Fruit fly (Drosophila melanogaster) whole organism, embryonic: ENCODE data around the gene CG32195.
A peak's percentile ranks its signal among the peaks of the same experiment; 100 is the strongest.

Experiments
- Blimp-1 ChIP-seq: fragments of 200-800 bp; sonication (Bioruptor generic); optimal IDR thresholded peaks from 3 replicates; lab custom pipeline; 2018; ENCODE audit warnings: missing biosample characterization, missing genetic modification characterization, mild to moderate bottlenecking, moderate library complexity, missing genetic modification reagents
- BtbVII ChIP-seq: fragments of 200-800 bp; sonication (Bioruptor generic); optimal IDR thresholded peaks from 3 replicates; lab custom pipeline; 2017; ENCODE audit warnings: missing biosample characterization, mild to moderate bottlenecking, missing genetic modification characterization
- CG10366 ChIP-seq: fragments of 200-800 bp; sonication (Bioruptor generic); IDR thresholded peaks from 2 replicates; pipeline ENCODE4 v1.3.6; 2022; ENCODE audit warnings: missing biosample characterization, missing genetic modification characterization
- CG10543 ChIP-seq: fragments of 200-800 bp; sonication (Bioruptor generic); optimal IDR thresholded peaks from 3 replicates; lab custom pipeline; 2017; ENCODE audit warnings: missing biosample characterization, mild to moderate bottlenecking, missing genetic modification characterization, moderate library complexity
- CG11398 ChIP-seq: fragments of 200-800 bp; sonication (Bioruptor generic); optimal IDR thresholded peaks from 2 replicates; lab custom pipeline; 2016; ENCODE audit warnings: missing biosample characterization, missing genetic modification characterization
- CG12071 ChIP-seq: fragments of 200-800 bp; sonication (Bioruptor generic); optimal IDR thresholded peaks from 3 replicates; lab custom pipeline; 2018; ENCODE audit warnings: missing biosample characterization, mild to moderate bottlenecking, missing genetic modification characterization
- CG12391 ChIP-seq: fragments of 200-800 bp; sonication (Bioruptor generic); optimal IDR thresholded peaks from 3 replicates; lab custom pipeline; 2018; ENCODE audit warnings: missing biosample characterization, mild to moderate bottlenecking, missing genetic modification characterization, moderate library complexity
- CG13775 ChIP-seq: fragments of 200-800 bp; sonication (Bioruptor generic); optimal IDR thresholded peaks from 3 replicates; lab custom pipeline; 2017; ENCODE audit warnings: missing biosample characterization, mild to moderate bottlenecking, missing genetic modification characterization
- CG15269 ChIP-seq: fragments of 200-800 bp; sonication (Bioruptor generic); optimal IDR thresholded peaks from 2 replicates; lab custom pipeline; 2018; ENCODE audit warnings: missing biosample characterization, mild to moderate bottlenecking, missing genetic modification characterization, moderate library complexity
- CG1602 ChIP-seq: fragments of 200-800 bp; sonication (Bioruptor generic); optimal IDR thresholded peaks from 3 replicates; lab custom pipeline; 2016; ENCODE audit warnings: missing biosample characterization, missing genetic modification characterization
- CG1603 ChIP-seq: fragments of 200-800 bp; sonication (Bioruptor generic); optimal IDR thresholded peaks from 2 replicates; lab custom pipeline; 2019; ENCODE audit warnings: missing biosample characterization, mild to moderate bottlenecking, missing genetic modification characterization, moderate library complexity
- CG17361 ChIP-seq: fragments of 200-800 bp; sonication (Bioruptor generic); IDR thresholded peaks from 3 replicates; pipeline ENCODE4 v1.3.6; 2022; ENCODE audit warnings: missing biosample characterization, missing genetic modification characterization
- CG17612 ChIP-seq: fragments of 200-800 bp; sonication (Bioruptor generic); IDR thresholded peaks from 2 replicates; pipeline ENCODE4 v1.3.6; 2022; ENCODE audit warnings: missing biosample characterization, missing genetic modification characterization
- CG17829 ChIP-seq: fragments of 200-800 bp; optimal IDR thresholded peaks from 2 replicates; lab custom pipeline; 2019; ENCODE audit warnings: missing biosample characterization, mild to moderate bottlenecking, missing genetic modification characterization, moderate library complexity
- CG18619 ChIP-seq: fragments of 200-800 bp; sonication (Bioruptor generic); optimal IDR thresholded peaks from 3 replicates; lab custom pipeline; 2017; ENCODE audit warnings: missing biosample characterization, mild to moderate bottlenecking, missing genetic modification characterization
- CG2199 ChIP-seq: fragments of 200-800 bp; sonication (Bioruptor generic); IDR thresholded peaks from 3 replicates; pipeline ENCODE4 v1.3.6; 2022; ENCODE audit warnings: missing biosample characterization, missing genetic modification characterization
- CG2202 ChIP-seq: fragments of 200-800 bp; sonication (Bioruptor generic); optimal IDR thresholded peaks from 2 replicates; lab custom pipeline; 2018; ENCODE audit warnings: missing biosample characterization, mild to moderate bottlenecking, missing genetic modification characterization
- CG4617 ChIP-seq: fragments of 200-800 bp; sonication (Bioruptor generic); optimal IDR thresholded peaks from 3 replicates; lab custom pipeline; 2016; ENCODE audit warnings: missing biosample characterization, missing genetic modification characterization, borderline replicate concordance
- CG5180 ChIP-seq: fragments of 200-800 bp; sonication (Bioruptor generic); optimal IDR thresholded peaks from 3 replicates; lab custom pipeline; 2017; ENCODE audit warnings: missing biosample characterization, missing genetic modification characterization, mild to moderate bottlenecking, moderate library complexity, missing genetic modification reagents
- CG6689 ChIP-seq: fragments of 200-800 bp; sonication (Bioruptor generic); IDR thresholded peaks from 2 replicates; pipeline ENCODE4 v1.3.6; 2022; ENCODE audit warnings: missing biosample characterization, missing genetic modification characterization
- CG7928 ChIP-seq: fragments of 200-800 bp; sonication (Bioruptor generic); optimal IDR thresholded peaks from 2 replicates; lab custom pipeline; 2017; ENCODE audit warnings: missing biosample characterization, mild to moderate bottlenecking, missing genetic modification characterization
- Chrac-16 ChIP-seq: fragments of 200-800 bp; sonication (Bioruptor generic); optimal IDR thresholded peaks from 3 replicates; lab custom pipeline; 2016; ENCODE audit warnings: missing biosample characterization, missing genetic modification characterization
- CoRest ChIP-seq: fragments of 200-800 bp; sonication (Bioruptor generic); optimal IDR thresholded peaks from 3 replicates; lab custom pipeline; 2018; ENCODE audit warnings: missing biosample characterization, mild to moderate bottlenecking, missing genetic modification characterization, moderate library complexity
- D19A ChIP-seq: fragments of 200-800 bp; optimal IDR thresholded peaks from 3 replicates; lab custom pipeline; 2019; ENCODE audit warnings: missing biosample characterization, mild to moderate bottlenecking, missing genetic modification characterization, moderate library complexity
- Doc3 ChIP-seq: fragments of 200-800 bp; sonication (Bioruptor generic); IDR thresholded peaks from 3 replicates; pipeline ENCODE4 v1.3.6; 2022; ENCODE audit warnings: missing biosample characterization, missing genetic modification characterization; ENCODE audit not compliant: partially characterized antibody
- Dp ChIP-seq: fragments of 200-800 bp; sonication (Bioruptor generic); optimal IDR thresholded peaks from 2 replicates; lab custom pipeline; 2018; ENCODE audit warnings: missing biosample characterization, mild to moderate bottlenecking, missing genetic modification characterization, moderate library complexity
- Gsc ChIP-seq: fragments of 200-800 bp; sonication (Bioruptor generic); IDR thresholded peaks from 2 replicates; pipeline ENCODE4 v1.3.6; 2022; ENCODE audit warnings: missing biosample characterization, missing genetic modification characterization
- H15 ChIP-seq: fragments of 200-800 bp; sonication (Bioruptor generic); IDR thresholded peaks from 3 replicates; pipeline ENCODE4 v1.3.6; 2022; ENCODE audit warnings: missing biosample characterization, missing genetic modification characterization
- HmgD ChIP-seq: fragments of 200-800 bp; sonication (Bioruptor generic); optimal IDR thresholded peaks from 3 replicates; lab custom pipeline; 2016; ENCODE audit warnings: missing biosample characterization, missing genetic modification characterization
- Hsf ChIP-seq: fragments of 200-800 bp; sonication (Bioruptor generic); optimal IDR thresholded peaks from 3 replicates; lab custom pipeline; 2016; ENCODE audit warnings: missing biosample characterization, missing genetic modification characterization
- Kr ChIP-seq: fragments of 200-800 bp; sonication (Bioruptor generic); optimal IDR thresholded peaks from 2 replicates; lab custom pipeline; 2017; ENCODE audit warnings: missing biosample characterization, mild to moderate bottlenecking, missing genetic modification characterization
- Lim3 ChIP-seq: fragments of 200-800 bp; sonication (Bioruptor generic); IDR thresholded peaks from 2 replicates; pipeline ENCODE4 v1.3.6; 2022; ENCODE audit warnings: missing biosample characterization, missing genetic modification characterization
- Rx ChIP-seq: fragments of 200-800 bp; sonication (Bioruptor generic); IDR thresholded peaks from 2 replicates; pipeline ENCODE4 v1.3.6; 2022; ENCODE audit warnings: missing biosample characterization, missing genetic modification characterization
- Sox100B ChIP-seq: fragments of 200-800 bp; sonication (Bioruptor generic); optimal IDR thresholded peaks from 3 replicates; lab custom pipeline; 2018; ENCODE audit warnings: missing biosample characterization, mild to moderate bottlenecking, missing genetic modification characterization
- Xbp1 ChIP-seq: fragments of 200-800 bp; sonication (Bioruptor generic); optimal IDR thresholded peaks from 3 replicates; lab custom pipeline; 2016; ENCODE audit warnings: missing biosample characterization, mild to moderate bottlenecking, missing genetic modification characterization
- abd-A ChIP-seq: fragments of 200-800 bp; sonication (Bioruptor generic); optimal IDR thresholded peaks from 3 replicates; lab custom pipeline; 2019; ENCODE audit warnings: missing biosample characterization, mild to moderate bottlenecking, missing genetic modification characterization, moderate library complexity
- bbx ChIP-seq: fragments of 200-800 bp; sonication (Bioruptor generic); IDR thresholded peaks from 2 replicates; pipeline ENCODE4 v1.3.6; 2022; ENCODE audit warnings: missing biosample characterization, missing genetic modification characterization; ENCODE audit not compliant: partially characterized antibody
- btn ChIP-seq: fragments of 200-800 bp; sonication (Bioruptor generic); optimal IDR thresholded peaks from 2 replicates; lab custom pipeline; 2016; ENCODE audit warnings: missing biosample characterization, missing genetic modification characterization
- danr ChIP-seq: fragments of 200-800 bp; sonication (Bioruptor generic); IDR thresholded peaks from 2 replicates; pipeline ENCODE4 v1.3.6; 2022; ENCODE audit warnings: missing biosample characterization, missing genetic modification characterization
- disco-r ChIP-seq: fragments of 200-800 bp; sonication (Bioruptor generic); optimal IDR thresholded peaks from 2 replicates; lab custom pipeline; 2016; ENCODE audit warnings: missing biosample characterization, missing genetic modification characterization
- grau ChIP-seq: fragments of 200-800 bp; optimal IDR thresholded peaks from 3 replicates; lab custom pipeline; 2019; ENCODE audit warnings: missing biosample characterization, mild to moderate bottlenecking, missing genetic modification characterization, moderate library complexity
- grn ChIP-seq: fragments of 200-800 bp; sonication (Bioruptor generic); optimal IDR thresholded peaks from 3 replicates; lab custom pipeline; 2017; ENCODE audit warnings: missing biosample characterization, missing genetic modification characterization
- ham ChIP-seq: fragments of 200-800 bp; sonication (Bioruptor generic); IDR thresholded peaks from 2 replicates; pipeline ENCODE4 v1.3.6; 2022; ENCODE audit warnings: missing biosample characterization, missing genetic modification characterization
- ind ChIP-seq: fragments of 200-800 bp; sonication (Bioruptor generic); optimal IDR thresholded peaks from 3 replicates; lab custom pipeline; 2016; ENCODE audit warnings: missing biosample characterization, missing genetic modification characterization
- insv ChIP-seq, 2 experiments: fragments of 200-800 bp; sonication (Bioruptor generic); optimal IDR thresholded peaks; 3 replicates each; lab custom pipeline; 2016 to 2018; ENCODE audit warnings: missing biosample characterization in 2 of 2, missing genetic modification characterization in 2 of 2
- klu ChIP-seq: fragments of 200-800 bp; sonication (Bioruptor generic); IDR thresholded peaks from 2 replicates; pipeline ENCODE4 v1.3.6; 2022; ENCODE audit warnings: missing biosample characterization, missing genetic modification characterization
- lbe ChIP-seq: fragments of 200-800 bp; sonication (Bioruptor generic); optimal IDR thresholded peaks from 2 replicates; lab custom pipeline; 2016; ENCODE audit warnings: missing biosample characterization, mild to moderate bottlenecking, missing genetic modification characterization
- org-1 ChIP-seq: fragments of 200-800 bp; sonication (Bioruptor generic); optimal IDR thresholded peaks from 2 replicates; lab custom pipeline; 2017; ENCODE audit warnings: missing biosample characterization, missing genetic modification characterization
- sd ChIP-seq: fragments of 200-800 bp; sonication (Bioruptor generic); optimal IDR thresholded peaks from 3 replicates; lab custom pipeline; 2018; ENCODE audit warnings: missing biosample characterization, mild to moderate bottlenecking, missing genetic modification characterization, moderate library complexity
- slou ChIP-seq: fragments of 200-800 bp; sonication (Bioruptor generic); optimal IDR thresholded peaks from 3 replicates; lab custom pipeline; 2016; ENCODE audit warnings: missing biosample characterization, missing genetic modification characterization
- sqz ChIP-seq: fragments of 200-800 bp; sonication (Bioruptor generic); optimal IDR thresholded peaks from 3 replicates; lab custom pipeline; 2018; ENCODE audit warnings: missing biosample characterization, mild to moderate bottlenecking, missing genetic modification characterization
- vvl ChIP-seq: fragments of 200-800 bp; sonication (Bioruptor generic); IDR thresholded peaks from 2 replicates; pipeline ENCODE4 v1.3.6; 2022; ENCODE audit warnings: missing biosample characterization, missing genetic modification characterization

CG32195 gene

dm6 chr3L:18088027-18088426 is 24.7 kb upstream of the CG32195 start (continued):
- TF ChIP-seq H15 (GFP tag; lab: Robert Waterston, UW) (no peak), ham (GFP tag; lab: Robert Waterston, UW) (no peak), Gsc (GFP tag; lab: Robert Waterston, UW) (no peak), Chrac-16 (GFP tag; lab: Kevin White, UChicago) (no peak), grn (no peak), CG15269 (tag; lab: Kevin White, UChicago) (no peak), Dp (peak; percentile 49), insv (GFP tag; optimal IDR thresholded peaks at IDR 0.05; lab: Kevin White, UChicago) (no peak), CG1602 (GFP tag; lab: Kevin White, UChicago) (no peak), grau (tag; lab: Kevin White, UChicago) (no peak), Rx (GFP tag; lab: Robert Waterston, UW) (no peak), BtbVII (GFP tag; lab: Kevin White, UChicago) (no peak), CG2199 (peak; percentile 96), CG17361 (GFP tag; lab: Robert Waterston, UW) (0 out of 3 replicates have a peak, but pooled peaks have one; percentile 18), vvl (GFP tag; lab: Robert Waterston, UW) (no peak; the same call in 1 of the 2 replicates), CG17612 (GFP tag; lab: Robert Waterston, UW) (no peak), CG2202 (no peak), klu (no peak), sqz (no peak), CoRest (tag; lab: Kevin White, UChicago) (peak; percentile 54), CG4617 (GFP tag; lab: Kevin White, UChicago) (no peak), CG12391 (no peak), CG10543 (GFP tag; lab: Kevin White, UChicago) (no peak), CG12071 (GFP tag; lab: Kevin White, UChicago) (no peak), CG17829 (tag; lab: Kevin White, UChicago) (peak; percentile 55), Sox100B (GFP tag; lab: Kevin White, UChicago) (no peak), Lim3 (GFP tag; lab: Robert Waterston, UW) (no peak), CG6689 (no peak), lbe (GFP tag; lab: Kevin White, UChicago) (no peak), Blimp-1 (no peak), Kr (GFP tag; lab: Kevin White, UChicago) (no peak), Doc3 (GFP tag; lab: Robert Waterston, UW) (no peak), CG1603 (peak; percentile 65), CG11398 (GFP tag; lab: Kevin White, UChicago) (no peak), btn (GFP tag; lab: Kevin White, UChicago) (no peak), HmgD (GFP tag; lab: Kevin White, UChicago) (peak; percentile 27), slou (GFP tag; lab: Kevin White, UChicago) (no peak), org-1 (GFP tag; lab: Kevin White, UChicago) (no peak), bbx (GFP tag; lab: Robert Waterston, UW) (peak; percentile 71), CG13775 (GFP tag; lab: Kevin White, UChicago) (no peak), Hsf (GFP tag; lab: Kevin White, UChicago) (no peak), CG10366 (GFP tag; lab: Robert Waterston, UW) (no peak), ind (GFP tag; lab: Kevin White, UChicago) (no peak), Xbp1 (no peak), D19A (tag; lab: Kevin White, UChicago) (no peak), danr (GFP tag; lab: Robert Waterston, UW) (no peak), CG18619 (no peak), abd-A (tag; lab: Kevin White, UChicago) (no peak), sd (tag; lab: Kevin White, UChicago) (peak; percentile 87), disco-r (GFP tag; lab: Kevin White, UChicago) (no peak), CG7928 (GFP tag; lab: Kevin White, UChicago) (no peak), CG5180 (GFP tag; lab: Kevin White, UChicago) (no peak)
